Worm (Caenorhabditis elegans) whole organism, mixed stage, embryonic: ENCODE measurements around the gene otpl-4.

Source experiments
- blmp-1 ChIP-seq: fragments of 150-350 bp; optimal IDR thresholded peaks from 2 replicates; lab custom pipeline; 2014; ENCODE audit warnings: missing biosample characterization, missing genetic modification characterization
- lsy-2 ChIP-seq: fragments of 150-350 bp; optimal IDR thresholded peaks from 2 replicates; lab custom pipeline; 2014; ENCODE audit warnings: missing biosample characterization, missing genetic modification characterization
- mls-2 ChIP-seq: sonication (generic microtip); optimal IDR thresholded peaks from 2 replicates; lab custom pipeline; 2016; ENCODE audit warnings: mild to moderate bottlenecking, missing genetic modification characterization, moderate library complexity, missing compliant biosample characterization
- pha-4 ChIP-seq: fragments of 150-350 bp; optimal IDR thresholded peaks from 2 replicates; lab custom pipeline; 2018; ENCODE audit warnings: missing biosample characterization, missing genetic modification reagents, missing genetic modification characterization
- snpc-4 ChIP-seq: fragments of 150-350 bp; optimal IDR thresholded peaks from 2 replicates; lab custom pipeline; 2014; ENCODE audit warnings: missing biosample characterization, missing genetic modification characterization
- sptf-1 ChIP-seq: sonication (generic microtip); optimal IDR thresholded peaks from 2 replicates; lab custom pipeline; 2017; ENCODE audit warnings: mild to moderate bottlenecking, missing genetic modification characterization, moderate library complexity, missing compliant biosample characterization
- zip-8 ChIP-seq: fragments of 150-350 bp; optimal IDR thresholded peaks from 2 replicates; lab custom pipeline; 2014; ENCODE audit warnings: missing biosample characterization, missing genetic modification characterization

- TF ChIP-seq pha-4 (tag; lab: Kevin White, UChicago) (no peak), mls-2 (tag; lab: Kevin White, UChicago) (no peak), blmp-1 (no peak), snpc-4 (tag; lab: Kevin White, UChicago) (no peak), zip-8 (tag; lab: Kevin White, UChicago) (no peak), lsy-2 (tag; lab: Kevin White, UChicago) (no peak), sptf-1 (tag; lab: Kevin White, UChicago) (no peak)
Observed at ce11 chrV:8520846-8521553, 16.1 kb upstream of the otpl-4 start, which contains the start of the genes F45F2.11 and otpl-7.
